Fruit fly (Drosophila melanogaster) S2 (cell line): ENCODE measurements around the gene sov.

Experiments
- CG8478 ChIP-seq: fragments of >200 bp; optimal IDR thresholded peaks from 2 replicates; lab custom pipeline; 2018
- CTCF ChIP-seq, 2 experiments: fragments of >200 bp; optimal IDR thresholded peaks; 2 replicates each; lab custom pipeline; 2018

DNA sequence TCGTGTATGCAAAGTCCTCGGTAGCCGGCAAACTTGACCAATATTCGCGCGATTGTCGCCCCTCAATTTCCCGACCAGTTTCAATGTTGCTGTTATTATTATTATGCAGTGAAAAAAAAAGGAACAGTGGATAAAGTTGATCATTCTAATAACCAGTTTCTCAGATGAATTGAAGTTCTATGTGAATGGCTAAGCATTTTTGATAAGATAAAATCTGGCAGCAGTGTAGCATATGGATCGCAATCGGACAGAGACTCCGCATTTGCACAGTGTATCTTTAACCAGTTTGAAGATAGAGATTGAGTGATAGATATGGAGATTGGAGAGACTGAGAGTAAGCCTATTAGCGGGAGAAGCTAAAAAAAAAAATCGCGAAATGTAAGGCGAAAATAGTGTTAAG lies 37.3 kb downstream of the sov start:
- TF ChIP-seq CG8478 (lab: Kevin White, UChicago) (no peak), CTCF (optimal IDR thresholded peaks at IDR 0.05; lab: Kevin White, UChicago) (no peak)
